Fruit fly (Drosophila melanogaster) whole organism, pupa: Measurements from ENCODE around the gene firl.

Experiments used
- CG32121 ChIP-seq: fragments of 200-800 bp; sonication (Bioruptor generic); IDR thresholded peaks from 2 replicates; pipeline ENCODE4 v1.3.6; 2022; ENCODE audit warnings: missing biosample characterization, missing genetic modification characterization
- CG4496 ChIP-seq: fragments of 200-800 bp; sonication (Bioruptor generic); IDR thresholded peaks from 3 replicates; pipeline ENCODE4 v1.3.6; 2022; ENCODE audit warnings: missing biosample characterization, missing genetic modification characterization
- CG8159 ChIP-seq: fragments of 200-800 bp; sonication (Bioruptor generic); optimal IDR thresholded peaks from 3 replicates; lab custom pipeline; 2018; ENCODE audit warnings: missing biosample characterization, mild to moderate bottlenecking, missing genetic modification characterization, moderate library complexity
- CG9948 ChIP-seq: fragments of 200-800 bp; sonication (Bioruptor generic); optimal IDR thresholded peaks from 2 replicates; lab custom pipeline; 2018; ENCODE audit warnings: missing biosample characterization, mild to moderate bottlenecking, missing genetic modification characterization, moderate library complexity
- EcR ChIP-seq: fragments of 200-800 bp; sonication (Bioruptor generic); optimal IDR thresholded peaks from 3 replicates; lab custom pipeline; 2019; ENCODE audit warnings: missing biosample characterization, missing genetic modification characterization, mild to moderate bottlenecking, moderate library complexity, missing genetic modification reagents
- Pif1B ChIP-seq: fragments of 200-800 bp; sonication (Bioruptor generic); optimal IDR thresholded peaks from 3 replicates; lab custom pipeline; 2016; ENCODE audit warnings: missing biosample characterization, missing genetic modification characterization
- Snoo ChIP-seq: fragments of 200-800 bp; sonication (Bioruptor generic); optimal IDR thresholded peaks from 3 replicates; lab custom pipeline; 2017; ENCODE audit warnings: missing biosample characterization, mild to moderate bottlenecking, missing genetic modification characterization, inconsistent platforms
- gl ChIP-seq: fragments of 200-800 bp; sonication (Bioruptor generic); optimal IDR thresholded peaks from 2 replicates; lab custom pipeline; 2018; ENCODE audit warnings: missing biosample characterization, mild to moderate bottlenecking, missing genetic modification characterization

DNA sequence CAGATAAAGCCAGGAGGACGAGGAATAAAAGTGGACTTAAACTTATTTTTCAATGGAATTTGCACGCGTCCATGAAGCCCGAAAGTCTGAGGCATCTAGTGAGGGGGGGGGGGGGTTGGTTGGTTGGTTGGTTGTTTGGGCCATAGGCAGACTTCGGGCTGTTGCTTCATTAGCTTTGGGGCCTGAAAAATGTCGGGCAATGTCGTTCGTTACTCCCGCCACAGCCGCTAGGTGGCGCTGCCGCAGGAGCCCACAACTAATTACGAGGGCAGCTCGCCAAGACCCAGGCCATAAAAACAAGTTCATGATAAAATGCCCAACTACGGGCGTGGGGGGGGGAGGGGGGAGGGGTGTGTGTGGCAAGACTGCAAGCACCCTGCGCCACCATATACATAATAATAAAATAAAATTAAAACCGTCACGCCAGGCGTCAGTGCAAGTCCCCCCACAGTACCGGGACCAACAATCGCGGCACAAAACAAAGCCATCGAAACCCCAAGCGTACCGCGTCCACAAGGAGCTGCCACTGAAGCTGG, 11.6 kb upstream of the firl start:
- TF ChIP-seq EcR (no peak), CG32121 (GFP tag; lab: Robert Waterston, UW) (no peak), CG8159 (tag; lab: Kevin White, UChicago) (no peak), CG4496 (GFP tag; lab: Robert Waterston, UW) (no peak), gl (tag; lab: Kevin White, UChicago) (no peak), CG9948 (tag; lab: Kevin White, UChicago) (no peak), Snoo (tag; lab: Kevin White, UChicago) (no peak), Pif1B (no peak)
